Fruit fly (Drosophila melanogaster): ENCODE data around the gene CG6664.

CG6664 gene

dm6 chr3L:17009715-17010491 lies 6.1 kb downstream of the CG6664 start (continued):
- TF ChIP-seq pnt (GFP tag; optimal IDR thresholded peaks at IDR 0.05) (no peak), kah (GFP tag; optimal IDR thresholded peaks at IDR 0.05) (no peak), CG6854 (GFP tag; optimal IDR thresholded peaks at IDR 0.05) (peak; percentile 56), CG14860 (GFP tag; IDR thresholded peaks at IDR 0.05; ENCODE audit: partially characterized antibody) (no peak), peb (GFP tag; IDR thresholded peaks at IDR 0.05) (no peak), CG14667 (GFP tag; IDR thresholded peaks at IDR 0.05) (no peak), CG5953 (GFP tag; IDR thresholded peaks at IDR 0.05) (0 out of 2 replicates have a peak, but pooled peaks have one; percentile 10), abd-A (tag; optimal IDR thresholded peaks at IDR 0.05) (peak; percentile 95), tap (tag; optimal IDR thresholded peaks at IDR 0.05) (no peak), CG11560 (tag; IDR thresholded peaks at IDR 0.05) (no peak), Rx (GFP tag; IDR thresholded peaks at IDR 0.05) (peak; percentile 44), bcd (GFP tag; optimal IDR thresholded peaks at IDR 0.05) (peak; percentile 25), trem (tag; optimal IDR thresholded peaks at IDR 0.05) (no peak), CG2199 (GFP tag; IDR thresholded peaks at IDR 0.05) (peak; percentile 72; the same call in 1 of the 3 replicates), CG43689 (GFP tag; IDR thresholded peaks at IDR 0.05) (no peak), tna (GFP tag; IDR thresholded peaks at IDR 0.05; ENCODE audit: partially characterized antibody) (peak; percentile 19; the same call in 1 of the 2 replicates), Bteb2 (GFP tag; optimal IDR thresholded peaks at IDR 0.05) (no peak), zen2 (GFP tag; IDR thresholded peaks at IDR 0.05; ENCODE audit: partially characterized antibody) (0 out of 3 replicates have a peak, but pooled peaks have one; percentile 28), tio (GFP tag; optimal IDR thresholded peaks at IDR 0.05) (peak; percentile 52), Bgb (GFP tag; IDR thresholded peaks at IDR 0.05; ENCODE audit: partially characterized antibody) (peak; percentile 49; the same call in 1 of the 2 replicates), CG7839 (tag; optimal IDR thresholded peaks at IDR 0.05) (peak; percentile 60), unpg (GFP tag; optimal IDR thresholded peaks at IDR 0.05) (peak; percentile 25), mld (GFP tag; IDR thresholded peaks at IDR 0.05; ENCODE audit: partially characterized antibody) (no peak), HLH3B (GFP tag; IDR thresholded peaks at IDR 0.05) (peak; percentile 28; the same call in 1 of the 2 replicates), Dref (GFP tag; IDR thresholded peaks at IDR 0.05) (0 out of 2 replicates have a peak, but pooled peaks have one; percentile 24), CG15601 (tag; optimal IDR thresholded peaks at IDR 0.05) (no peak), CG8388 (GFP tag; optimal IDR thresholded peaks at IDR 0.05) (no peak), Ptx1 (GFP tag; IDR thresholded peaks at IDR 0.05) (no peak; the same call in 1 of the 2 replicates), CTCF (GFP tag; optimal IDR thresholded peaks at IDR 0.05) (no peak), CG18262 (tag; optimal IDR thresholded peaks at IDR 0.05) (peak; percentile 0), seq (GFP tag; IDR thresholded peaks at IDR 0.05) (peak; percentile 23; the same call in 1 of the 2 replicates), gsb (GFP tag; IDR thresholded peaks at IDR 0.05) (0 out of 2 replicates have a peak, but pooled peaks have one; percentile 33), Sox102F (GFP tag; optimal IDR thresholded peaks at IDR 0.05) (peak; percentile 31), CG7786 (GFP tag; optimal IDR thresholded peaks at IDR 0.05) (no peak), CG6791 (GFP tag; IDR thresholded peaks at IDR 0.05; ENCODE audit: partially characterized antibody) (no peak), psq (GFP tag; optimal IDR thresholded peaks at IDR 0.05) (no peak), ac (GFP tag; optimal IDR thresholded peaks at IDR 0.05) (no peak), ato (GFP tag; IDR thresholded peaks at IDR 0.05; ENCODE audit: partially characterized antibody) (peak; percentile 40; the same call in 1 of the 2 replicates), hb (GFP tag; IDR thresholded peaks at IDR 0.05; ENCODE audit: partially characterized antibody) (no peak), Stat92E (GFP tag; optimal IDR thresholded peaks at IDR 0.05) (peak in 1 of 3 experiments; percentile 36), Dip3 (GFP tag; optimal IDR thresholded peaks at IDR 0.05) (no peak), CG13123 (GFP tag; optimal IDR thresholded peaks at IDR 0.05) (no peak), B-H1 (GFP tag; IDR thresholded peaks at IDR 0.05) (no peak; the same call in 2 of the 3 replicates), pfk (GFP tag; optimal IDR thresholded peaks at IDR 0.05) (peak; percentile 39), Eip74EF (GFP tag; optimal IDR thresholded peaks at IDR 0.05) (peak in 1 of 2 experiments; percentile 48), repo (GFP tag; optimal IDR thresholded peaks at IDR 0.05) (peak; percentile 31), stc (GFP tag; IDR thresholded peaks at IDR 0.05) (peak; percentile 45; the same call in 1 of the 2 replicates), Dip2 (GFP tag; IDR thresholded peaks at IDR 0.05) (no peak)
